Worm (Caenorhabditis elegans) whole organism, L3 larva: Measurements from ENCODE around the gene Y37H2A.11.

ENCODE experiments used
- ZK546.5 ChIP-seq: sonication (generic microtip); optimal IDR thresholded peaks from 2 replicates; lab custom pipeline; 2017; ENCODE audit warnings: missing biosample characterization, missing genetic modification characterization
- aly-2 ChIP-seq: fragments of 150-350 bp; optimal IDR thresholded peaks from 2 replicates; lab custom pipeline; 2014; ENCODE audit warnings: missing biosample characterization, missing genetic modification characterization
- ceh-16 ChIP-seq: sonication (generic microtip); optimal IDR thresholded peaks from 2 replicates; lab custom pipeline; 2017; ENCODE audit warnings: missing biosample characterization, missing genetic modification characterization
- ceh-28 ChIP-seq: fragments of 150-350 bp; optimal IDR thresholded peaks from 2 replicates; lab custom pipeline; 2014; ENCODE audit warnings: missing biosample characterization, missing genetic modification reagents, missing genetic modification characterization
- ceh-82 ChIP-seq: fragments of 150-350 bp; optimal IDR thresholded peaks from 2 replicates; lab custom pipeline; 2014; ENCODE audit warnings: missing biosample characterization, missing genetic modification characterization
- daf-12 ChIP-seq: fragments of 150-350 bp; optimal IDR thresholded peaks from 2 replicates; lab custom pipeline; 2014; ENCODE audit warnings: missing biosample characterization, missing genetic modification reagents, missing genetic modification characterization
- egl-27 ChIP-seq: sonication (generic microtip); optimal IDR thresholded peaks from 4 replicates; lab custom pipeline; 2017; ENCODE audit warnings: missing biosample characterization, missing genetic modification reagents, missing genetic modification characterization
- egl-5 ChIP-seq: fragments of 150-350 bp; optimal IDR thresholded peaks from 2 replicates; lab custom pipeline; 2017; ENCODE audit warnings: missing biosample characterization, missing genetic modification reagents, missing genetic modification characterization, inconsistent platforms
- elt-2 ChIP-seq: sonication (generic microtip); optimal IDR thresholded peaks from 2 replicates; lab custom pipeline; 2016; ENCODE audit warnings: missing genetic modification reagents, mild to moderate bottlenecking, missing genetic modification characterization, missing compliant biosample characterization
- elt-3 ChIP-seq, 3 experiments: fragments of 150-350 bp in 1 of 3; sonication (generic microtip) in 2 of 3; optimal IDR thresholded peaks; 2 replicates in 2 of 3; 4 replicates in 1 of 3; lab custom pipeline; 2014 to 2017; ENCODE audit warnings: missing biosample characterization in 3 of 3, missing genetic modification characterization in 3 of 3
- fkh-2 ChIP-seq: fragments of 150-350 bp; optimal IDR thresholded peaks from 2 replicates; lab custom pipeline; 2014; ENCODE audit warnings: missing biosample characterization, missing genetic modification reagents, missing genetic modification characterization
- hmg-11 ChIP-seq: sonication (generic microtip); optimal IDR thresholded peaks from 2 replicates; lab custom pipeline; 2016; ENCODE audit warnings: missing genetic modification characterization, missing compliant biosample characterization
- lin-15B ChIP-seq: fragments of 150-350 bp; optimal IDR thresholded peaks from 2 replicates; lab custom pipeline; 2014; ENCODE audit warnings: missing biosample characterization, missing genetic modification characterization
- lin-39 ChIP-seq: fragments of 150-350 bp; optimal IDR thresholded peaks from 2 replicates; lab custom pipeline; 2018; ENCODE audit warnings: missing biosample characterization, missing genetic modification reagents, missing genetic modification characterization
- mml-1 ChIP-seq: fragments of 150-350 bp; sonication (generic microtip); optimal IDR thresholded peaks from 3 replicates; lab custom pipeline; 2014; ENCODE audit warnings: missing biosample characterization, missing genetic modification characterization
- nhr-11 ChIP-seq: fragments of 150-350 bp; optimal IDR thresholded peaks from 2 replicates; lab custom pipeline; 2014; ENCODE audit warnings: missing biosample characterization, missing genetic modification characterization
- nhr-12 ChIP-seq: fragments of 150-350 bp; optimal IDR thresholded peaks from 2 replicates; lab custom pipeline; 2014; ENCODE audit warnings: missing biosample characterization, missing genetic modification characterization
- nhr-237 ChIP-seq: fragments of 150-350 bp; optimal IDR thresholded peaks from 2 replicates; lab custom pipeline; 2014; ENCODE audit warnings: missing biosample characterization, missing genetic modification characterization
- nhr-25 ChIP-seq: sonication (generic microtip); optimal IDR thresholded peaks from 2 replicates; lab custom pipeline; 2017; ENCODE audit warnings: missing biosample characterization, missing genetic modification characterization
- nhr-28 ChIP-seq: fragments of 150-350 bp; optimal IDR thresholded peaks from 2 replicates; lab custom pipeline; 2014; ENCODE audit warnings: missing biosample characterization, missing genetic modification characterization
- nhr-43 ChIP-seq: sonication (generic microtip); optimal IDR thresholded peaks from 2 replicates; lab custom pipeline; 2016; ENCODE audit warnings: mild to moderate bottlenecking, missing genetic modification characterization, missing compliant biosample characterization; ENCODE audit not compliant: poor library complexity, severe bottlenecking
- nhr-77 ChIP-seq: fragments of 150-350 bp; optimal IDR thresholded peaks from 2 replicates; lab custom pipeline; 2014; ENCODE audit warnings: missing biosample characterization, missing genetic modification characterization
- pqm-1 ChIP-seq: fragments of 150-350 bp; optimal IDR thresholded peaks from 2 replicates; lab custom pipeline; 2017; ENCODE audit warnings: missing biosample characterization, missing genetic modification characterization, inconsistent platforms
- sea-2 ChIP-seq: fragments of 150-350 bp; sonication (generic microtip); optimal IDR thresholded peaks from 4 replicates; lab custom pipeline; 2014; ENCODE audit warnings: missing biosample characterization, missing genetic modification reagents, missing genetic modification characterization
- skn-1 ChIP-seq: fragments of 150-350 bp; optimal IDR thresholded peaks from 2 replicates; lab custom pipeline; 2014; ENCODE audit warnings: missing biosample characterization, missing genetic modification characterization
- snpc-4 ChIP-seq: fragments of 150-350 bp; optimal IDR thresholded peaks from 2 replicates; lab custom pipeline; 2014; ENCODE audit warnings: missing biosample characterization, missing genetic modification characterization
- unc-62 ChIP-seq: fragments of 150-350 bp; sonication (generic microtip); optimal IDR thresholded peaks from 4 replicates; lab custom pipeline; 2014; ENCODE audit warnings: missing biosample characterization, missing genetic modification reagents, missing genetic modification characterization
- zag-1 ChIP-seq: fragments of 150-350 bp; optimal IDR thresholded peaks from 2 replicates; lab custom pipeline; 2014; ENCODE audit warnings: missing biosample characterization, missing genetic modification characterization
- ztf-11 ChIP-seq: fragments of 150-350 bp; optimal IDR thresholded peaks from 2 replicates; lab custom pipeline; 2014; ENCODE audit warnings: missing biosample characterization, missing genetic modification characterization
- ztf-4 ChIP-seq: fragments of 150-350 bp; optimal IDR thresholded peaks from 2 replicates; lab custom pipeline; 2014; ENCODE audit warnings: missing biosample characterization, missing genetic modification characterization

Y37H2A.11 gene

DNA sequence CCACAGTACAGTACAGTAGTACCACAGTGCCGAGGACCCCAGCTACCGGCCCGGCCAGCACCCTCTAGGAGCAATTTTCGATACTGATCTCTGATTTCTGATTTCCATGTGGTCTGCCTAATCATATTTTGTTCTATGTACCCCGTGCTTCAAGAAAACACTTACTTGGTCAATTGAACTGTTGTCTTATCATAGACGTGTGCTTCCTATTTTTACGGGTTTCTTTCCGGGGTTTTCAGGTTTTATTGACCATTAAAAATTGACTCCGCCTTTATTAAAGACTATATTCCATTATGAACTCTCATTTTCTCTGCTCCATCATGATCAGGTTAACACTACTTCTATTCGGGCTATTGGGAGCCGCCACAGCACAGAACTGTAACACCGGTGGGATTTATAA, 16.4 kb downstream of the Y37H2A.11 start, which contains the start of gene clec-48:
TSS of gene clec-48 (plus strand) at position 320 of the 400 bp plus-strand sequence.
- TF ChIP-seq ceh-28 (tag; lab: Kevin White, UChicago) = no peak
- no peak for TF ChIP-seq nhr-43 (tag; lab: Kevin White, UChicago)
- TF ChIP-seq mml-1 (tag; lab: Kevin White, UChicago) = no peak
- TF ChIP-seq lin-39 (tag; lab: Kevin White, UChicago) = no peak
- no peak for TF ChIP-seq hmg-11
- TF ChIP-seq elt-2 (tag; lab: Kevin White, UChicago) = peak; percentile 50
- TF ChIP-seq fkh-2 (tag; lab: Kevin White, UChicago) = no peak
- TF ChIP-seq pqm-1 (tag; lab: Kevin White, UChicago) = peak; percentile 66

DNA sequence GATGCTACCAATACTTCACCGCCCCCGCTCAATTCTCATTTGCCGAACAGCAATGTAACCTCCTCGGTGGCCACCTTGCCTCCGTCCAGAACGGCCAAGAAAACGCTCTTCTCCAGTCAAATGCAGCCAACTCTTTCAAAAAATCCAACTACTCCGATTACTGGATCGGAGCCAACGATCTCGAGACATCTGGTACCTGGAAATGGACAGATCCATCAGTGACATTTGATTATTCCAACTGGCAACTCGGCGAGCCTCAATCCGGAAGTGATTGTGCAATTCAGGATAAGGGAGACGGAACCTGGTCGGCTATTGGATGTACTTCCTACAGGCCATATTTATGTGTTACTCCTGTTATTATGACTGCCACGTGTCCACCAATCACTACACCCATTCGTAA, 16.9 kb downstream of the Y37H2A.11 start:
- TF ChIP-seq snpc-4 (tag; lab: Kevin White, UChicago) = no peak
- TF ChIP-seq nhr-43 (tag; lab: Kevin White, UChicago) = no peak
- no peak for TF ChIP-seq ztf-4 (tag; lab: Kevin White, UChicago)
- TF ChIP-seq elt-3 (tag; optimal IDR thresholded peaks at IDR 0.05; lab: Kevin White, UChicago) = no peak
- TF ChIP-seq elt-2 (tag; lab: Kevin White, UChicago) = no peak
- TF ChIP-seq daf-12 (tag; lab: Kevin White, UChicago) = no peak
- no peak for TF ChIP-seq skn-1
- TF ChIP-seq mml-1 (tag; lab: Kevin White, UChicago) = no peak
- TF ChIP-seq nhr-237 (tag; lab: Kevin White, UChicago) = no peak

DNA sequence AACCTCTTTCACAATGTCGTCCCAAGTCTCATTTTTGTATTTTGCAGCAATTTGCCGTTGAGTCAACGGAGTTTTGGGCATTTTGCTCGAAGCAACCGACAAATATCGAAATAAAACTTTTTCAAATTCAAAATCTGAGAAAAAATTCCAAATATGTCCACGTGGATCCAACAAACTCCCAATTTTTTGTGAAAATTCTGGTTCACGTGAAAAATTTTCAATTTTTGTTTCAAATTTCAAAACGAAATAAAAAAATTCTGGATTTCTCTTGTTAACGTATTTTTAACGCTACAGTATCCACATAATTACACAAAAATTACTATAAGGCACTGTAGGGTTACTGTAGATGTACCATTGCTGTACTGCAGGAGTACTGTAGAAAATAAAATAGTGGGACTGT, 20.0 kb downstream of the Y37H2A.11 start, which contains the start of gene C14A6.13:
TSS of gene C14A6.13 (minus strand) at position 101 of the 400 bp plus-strand sequence.
- no peak for TF ChIP-seq nhr-28 (tag; lab: Kevin White, UChicago)
- no peak for TF ChIP-seq sea-2 (GFP tag; lab: Kevin White, UChicago)
- TF ChIP-seq egl-27 (tag; lab: Kevin White, UChicago) = no peak
- no peak for TF ChIP-seq ZK546.5 (tag; lab: Kevin White, UChicago)
- no peak for TF ChIP-seq aly-2 (tag; lab: Kevin White, UChicago)
- no peak for TF ChIP-seq nhr-43 (tag; lab: Kevin White, UChicago)
- no peak for TF ChIP-seq nhr-11 (tag; lab: Kevin White, UChicago)
- TF ChIP-seq nhr-25 (tag; lab: Kevin White, UChicago) = no peak
- TF ChIP-seq nhr-77 (tag; lab: Kevin White, UChicago) = no peak
- TF ChIP-seq ztf-4 (tag; lab: Kevin White, UChicago) = no peak
- no peak for TF ChIP-seq lin-39 (tag; lab: Kevin White, UChicago)
- TF ChIP-seq elt-2 (tag; lab: Kevin White, UChicago) = no peak
- TF ChIP-seq zag-1 (tag; lab: Kevin White, UChicago) = no peak
- TF ChIP-seq daf-12 (tag; lab: Kevin White, UChicago) = no peak

DNA sequence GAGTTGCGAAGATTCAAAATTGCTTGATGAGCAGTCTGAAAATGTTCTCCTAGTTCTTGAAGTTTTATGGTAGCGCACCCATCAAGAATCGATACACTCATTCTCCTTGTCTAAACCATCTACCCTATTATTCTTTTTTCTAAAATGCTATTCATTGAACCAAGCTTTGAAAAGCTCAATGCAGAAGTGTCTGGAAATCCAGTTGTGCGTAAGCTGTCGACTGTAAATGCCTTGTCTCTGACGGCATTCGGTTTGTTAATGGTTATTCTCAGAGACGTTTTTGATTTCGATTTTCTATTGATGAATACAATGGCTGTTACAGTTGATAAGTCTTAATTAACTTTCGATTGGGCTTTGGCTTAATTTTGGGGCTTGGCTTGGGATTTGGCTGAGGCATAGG, 21.3 kb downstream of the Y37H2A.11 start, which contains the start of gene C14A6.12:
TSS of gene C14A6.12 (minus strand) at position 101 of the 400 bp plus-strand sequence.
- TF ChIP-seq lin-15B (tag; lab: Kevin White, UChicago) (no peak), ceh-28 (tag; lab: Kevin White, UChicago) (no peak), pqm-1 (tag; lab: Kevin White, UChicago) (no peak), ceh-82 (no peak), nhr-12 (tag; lab: Kevin White, UChicago) (no peak)
- TF ChIP-seq, all 47 proteins: peak for 0

DNA sequence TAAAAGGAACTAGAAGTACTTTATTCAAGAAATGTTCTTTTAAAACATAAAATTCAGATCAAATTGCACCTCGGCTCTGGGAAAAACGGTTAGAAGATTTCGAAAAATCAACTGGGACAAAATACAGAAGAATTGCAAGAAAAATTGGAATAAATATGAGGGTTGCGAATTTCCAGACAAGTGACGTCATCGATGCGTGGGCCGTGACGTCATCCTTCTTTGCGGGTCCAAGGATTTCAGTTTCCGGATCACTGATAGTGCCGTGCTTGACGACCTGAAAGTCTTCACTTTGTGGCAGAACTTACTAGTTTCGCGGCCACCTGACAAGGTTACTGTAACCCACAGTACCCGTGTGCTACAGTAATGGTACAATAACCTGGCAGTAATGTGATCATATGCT, 22.2 kb downstream of the Y37H2A.11 start:
- TF ChIP-seq egl-5 (tag; lab: Kevin White, UChicago) (no peak), unc-62 (GFP tag; lab: Kevin White, UChicago) (no peak), sea-2 (GFP tag; lab: Kevin White, UChicago) (no peak)

DNA sequence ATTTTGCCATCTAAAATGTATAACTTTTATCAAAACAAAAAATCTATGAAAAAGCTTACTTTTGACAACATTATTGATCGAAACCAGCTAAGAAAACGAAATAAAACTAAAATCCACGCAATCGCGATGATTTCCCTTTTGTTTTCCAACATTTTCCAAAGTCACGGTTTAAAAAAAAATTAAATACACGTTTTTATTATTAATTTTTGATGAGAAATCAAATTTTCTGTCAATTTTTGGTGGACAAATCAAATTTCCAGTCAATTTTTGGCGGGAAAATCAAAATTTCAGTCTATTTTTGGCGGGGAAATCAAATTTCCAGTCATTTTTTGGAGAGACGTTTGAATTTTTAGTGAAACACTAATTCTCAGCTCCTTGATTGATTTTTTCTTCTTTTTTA, 23.5 kb downstream of the Y37H2A.11 start, which contains the start of gene C14A6.5:
TSS of gene C14A6.5 (minus strand) at position 101 of the 400 bp plus-strand sequence.
- TF ChIP-seq zag-1 (tag; lab: Kevin White, UChicago) = no peak

DNA sequence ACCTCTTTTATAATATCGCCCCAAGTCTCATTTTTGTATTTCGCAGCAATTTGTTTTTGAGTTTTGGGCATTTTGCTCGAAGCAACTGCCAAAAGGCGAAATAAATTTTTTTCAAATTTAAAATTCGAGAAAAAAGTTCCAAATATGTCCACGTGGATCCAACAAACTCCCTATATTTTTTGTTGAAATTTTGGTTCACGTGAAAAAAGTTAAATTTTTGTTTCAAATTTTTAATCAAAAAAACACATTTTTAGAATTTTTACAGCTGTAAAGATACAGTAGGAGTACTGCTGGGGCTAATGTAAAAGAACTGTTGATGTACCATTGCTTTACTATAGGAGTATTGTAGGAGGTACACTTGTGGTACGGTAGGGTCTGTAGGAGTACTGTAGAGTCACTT, 25.9 kb downstream of the Y37H2A.11 start, which contains the start of gene C14A6.6:
TSS of gene C14A6.6 (minus strand) at position 101 of the 400 bp plus-strand sequence.
- TF ChIP-seq hmg-11 = no peak
- no peak for TF ChIP-seq pqm-1 (tag; lab: Kevin White, UChicago)
- no peak for TF ChIP-seq unc-62 (GFP tag; lab: Kevin White, UChicago)
- TF ChIP-seq ztf-11 (tag; lab: Kevin White, UChicago) = no peak
- TF ChIP-seq nhr-11 (tag; lab: Kevin White, UChicago) = no peak
- no peak for TF ChIP-seq ceh-16 (tag; lab: Kevin White, UChicago)
- no peak for TF ChIP-seq aly-2 (tag; lab: Kevin White, UChicago)
- TF ChIP-seq, all 47 proteins: peak for 0
